Fruit fly (Drosophila melanogaster): ENCODE results near the gene qua.
A peak's percentile ranks its signal among the peaks of the same experiment; 100 is the strongest.

Gene qua

DNA sequence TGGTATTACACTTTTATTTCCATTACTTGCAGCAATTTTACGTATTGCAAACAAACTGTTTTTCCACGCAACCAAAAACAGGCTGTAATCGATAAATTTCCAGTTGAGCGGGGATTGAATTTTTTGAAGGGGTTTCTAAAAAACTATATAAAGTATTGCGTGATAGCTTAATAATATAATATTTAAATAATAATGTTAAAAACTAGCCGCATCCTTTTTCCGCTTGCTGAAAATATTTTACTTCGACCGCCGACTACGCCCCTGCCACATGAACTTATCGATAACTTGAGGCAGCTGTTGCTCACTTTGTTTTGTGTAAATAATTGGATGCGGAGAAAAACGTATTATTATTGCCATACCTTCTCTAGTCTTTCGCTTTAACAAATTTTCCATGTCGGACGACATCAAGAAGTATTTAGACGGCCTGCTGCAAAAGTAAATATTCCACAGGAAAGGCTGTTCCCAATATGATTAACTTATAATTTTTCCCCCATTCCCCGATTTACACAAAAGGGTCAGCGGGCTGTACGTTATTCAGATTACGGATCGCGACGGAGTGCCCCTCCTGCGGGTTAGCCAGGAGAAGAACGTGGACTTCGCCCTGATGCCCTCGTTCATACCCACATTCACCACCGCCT, 15.9 kb downstream of the qua start, which contains the start of the genes fws and Lamtor3 (continued):
- peak; percentile 98 for TF ChIP-seq sisA (GFP tag; IDR thresholded peaks at IDR 0.05)
- peak; percentile 80 for TF ChIP-seq z (GFP tag; IDR thresholded peaks at IDR 0.05)
- TF ChIP-seq CG8089 (GFP tag; optimal IDR thresholded peaks at IDR 0.05), result peak; percentile 68
- peak; percentile 46 for TF ChIP-seq B-H2 (GFP tag; optimal IDR thresholded peaks at IDR 0.05)
- TF ChIP-seq CG1647 (GFP tag; optimal IDR thresholded peaks at IDR 0.05), result peak; percentile 83
- peak; percentile 99 for TF ChIP-seq Ada2b (GFP tag; IDR thresholded peaks at IDR 0.05)
- TF ChIP-seq CG7556 (GFP tag; optimal IDR thresholded peaks at IDR 0.05), result peak; percentile 97
- peak; percentile 96 for TF ChIP-seq Blimp-1 (GFP tag; optimal IDR thresholded peaks at IDR 0.05)
- TF ChIP-seq pb (GFP tag; optimal IDR thresholded peaks at IDR 0.05), result peak; percentile 52
- peak; percentile 97 for TF ChIP-seq Poxn (GFP tag; IDR thresholded peaks at IDR 0.05)
- TF ChIP-seq Xrp1 (GFP tag; IDR thresholded peaks at IDR 0.05), result peak; percentile 99
- TF ChIP-seq lab (GFP tag; optimal IDR thresholded peaks at IDR 0.05), result peak; percentile 99
- peak; percentile 99 for TF ChIP-seq CG6689 (GFP tag; IDR thresholded peaks at IDR 0.05)
- TF ChIP-seq CG7839 (tag; optimal IDR thresholded peaks at IDR 0.05), result peak; percentile 99
- peak; percentile 95 for TF ChIP-seq Sox100B (GFP tag; optimal IDR thresholded peaks at IDR 0.05)
- peak; percentile 99 for TF ChIP-seq CG14014 (GFP tag; IDR thresholded peaks at IDR 0.05)
- TF ChIP-seq Trl (optimal IDR thresholded peaks at IDR 0.05), result no peak
- TF ChIP-seq Trl (GFP tag; optimal IDR thresholded peaks at IDR 0.05), result peak; percentile 77
- peak; percentile 97 for TF ChIP-seq Chrac-16 (GFP tag; optimal IDR thresholded peaks at IDR 0.05)
- peak; percentile 95 for TF ChIP-seq Doc2 (GFP tag; IDR thresholded peaks at IDR 0.05)
- TF ChIP-seq Sox102F (GFP tag; optimal IDR thresholded peaks at IDR 0.05), result peak; percentile 99
- TF ChIP-seq HmgD (GFP tag; optimal IDR thresholded peaks at IDR 0.05), result no peak
- TF ChIP-seq sens-2 (GFP tag; IDR thresholded peaks at IDR 0.05), result peak; percentile 98
- TF ChIP-seq Hey (tag; optimal IDR thresholded peaks at IDR 0.05), result peak; percentile 72
- peak; percentile 82 for TF ChIP-seq Bdp1 (GFP tag; optimal IDR thresholded peaks at IDR 0.05)
- peak; percentile 88 for TF ChIP-seq CG2116 (GFP tag; optimal IDR thresholded peaks at IDR 0.05)
- peak; percentile 61 for TF ChIP-seq eyg (GFP tag; optimal IDR thresholded peaks at IDR 0.05)
- TF ChIP-seq dmrt99B (tag; optimal IDR thresholded peaks at IDR 0.05), result peak; percentile 98
- peak; percentile 11 for TF ChIP-seq luna (GFP tag; optimal IDR thresholded peaks at IDR 0.05)
- peak; percentile 94 for TF ChIP-seq CG12299 (tag; optimal IDR thresholded peaks at IDR 0.05)
- TF ChIP-seq CG43689 (GFP tag; IDR thresholded peaks at IDR 0.05), result peak; percentile 98
- peak; percentile 93 for TF ChIP-seq nerfin-1 (tag; optimal IDR thresholded peaks at IDR 0.05)
- TF ChIP-seq CG15696 (tag; optimal IDR thresholded peaks at IDR 0.05), result peak; percentile 88
- TF ChIP-seq Bgb (GFP tag; IDR thresholded peaks at IDR 0.05; ENCODE audit: partially characterized antibody), result peak; percentile 47
- TF ChIP-seq NC2β (GFP tag; optimal IDR thresholded peaks at IDR 0.05), result peak; percentile 74
- TF ChIP-seq CG12236 (GFP tag; optimal IDR thresholded peaks at IDR 0.05), result peak; percentile 57
- TF ChIP-seq CG2202 (tag; optimal IDR thresholded peaks at IDR 0.05), result peak; percentile 98
- no peak for TF ChIP-seq amos (GFP tag; IDR thresholded peaks at IDR 0.05; ENCODE audit: partially characterized antibody)
- peak; percentile 92 for TF ChIP-seq CG3065 (GFP tag; optimal IDR thresholded peaks at IDR 0.05)
- peak; percentile 98 for TF ChIP-seq CG2712 (tag; optimal IDR thresholded peaks at IDR 0.05)
- TF ChIP-seq gcm2 (GFP tag; optimal IDR thresholded peaks at IDR 0.05), result peak; percentile 85
- TF ChIP-seq klu (GFP tag; IDR thresholded peaks at IDR 0.05), result peak; percentile 98
- TF ChIP-seq CG14667 (GFP tag; IDR thresholded peaks at IDR 0.05), result peak; percentile 99
- peak; percentile 95 for TF ChIP-seq CG14710 (tag; optimal IDR thresholded peaks at IDR 0.05)
- TF ChIP-seq stc (GFP tag; IDR thresholded peaks at IDR 0.05), result peak; percentile 99
- peak; percentile 95 for TF ChIP-seq org-1 (GFP tag; optimal IDR thresholded peaks at IDR 0.05)
- TF ChIP-seq lov (optimal IDR thresholded peaks at IDR 0.05), result no peak
- peak; percentile 99 for TF ChIP-seq lov (GFP tag; IDR thresholded peaks at IDR 0.05)
- TF ChIP-seq Dad (GFP tag; optimal IDR thresholded peaks at IDR 0.05), result peak; percentile 85
- peak; percentile 28 for TF ChIP-seq her (GFP tag; optimal IDR thresholded peaks at IDR 0.05)
- TF ChIP-seq CG8281 (tag; optimal IDR thresholded peaks at IDR 0.05), result peak; percentile 88
